Fruit fly (Drosophila melanogaster) whole organism, wandering third instar larva: ENCODE results near the gene M6.
A peak's percentile ranks its signal among the peaks of the same experiment; 100 is the strongest.

Source experiments
- Dfd ChIP-seq: fragments of >200 bp; optimal IDR thresholded peaks from 2 replicates; lab custom pipeline; 2017; ENCODE audit warnings: missing biosample characterization, missing genetic modification characterization
- N ChIP-seq: fragments of >200 bp; optimal IDR thresholded peaks from 2 replicates; lab custom pipeline; 2018; ENCODE audit warnings: missing biosample characterization, missing external identifiers, missing genetic modification characterization
- brk ChIP-seq: fragments of 200-800 bp; sonication (Bioruptor generic); optimal IDR thresholded peaks from 2 replicates; lab custom pipeline; 2016; ENCODE audit warnings: missing biosample characterization, mild to moderate bottlenecking, missing genetic modification characterization
- fru ChIP-seq: fragments of 200-800 bp; sonication (Bioruptor generic); optimal IDR thresholded peaks from 3 replicates; lab custom pipeline; 2016; ENCODE audit warnings: missing biosample characterization, mild to moderate bottlenecking, missing genetic modification characterization
- rgr ChIP-seq: fragments of 200-800 bp; sonication (Bioruptor generic); optimal IDR thresholded peaks from 3 replicates; lab custom pipeline; 2016; ENCODE audit warnings: missing biosample characterization, mild to moderate bottlenecking, missing genetic modification characterization
- sv ChIP-seq: fragments of 200-800 bp; sonication (Bioruptor generic); optimal IDR thresholded peaks from 3 replicates; lab custom pipeline; 2016; ENCODE audit warnings: missing biosample characterization, missing genetic modification characterization
- tai ChIP-seq: sonication (Bioruptor generic); optimal IDR thresholded peaks from 2 replicates; lab custom pipeline; 2016; ENCODE audit warnings: missing biosample characterization, missing genetic modification characterization

DNA sequence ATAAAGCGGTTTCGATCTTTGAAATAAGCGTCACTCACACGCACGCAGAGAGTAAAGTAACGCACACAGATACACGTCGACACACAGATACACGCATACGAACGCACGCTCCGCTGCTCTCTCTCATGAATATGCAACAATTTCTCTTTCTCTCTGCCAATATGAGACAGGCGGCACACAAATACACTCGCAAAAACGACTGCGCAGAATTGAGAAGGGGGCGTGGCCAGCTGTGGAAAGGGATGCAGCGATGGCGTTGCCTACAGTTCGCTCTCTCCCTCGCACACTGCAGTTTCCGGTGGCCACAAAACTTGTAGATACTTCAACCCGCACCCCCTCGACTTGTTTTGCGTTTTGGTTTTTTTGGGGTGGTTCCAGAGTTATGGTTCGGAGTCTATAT lies 28.0 kb upstream of the M6 start:
- no peak for TF ChIP-seq tai (GFP tag; lab: Kevin White, UChicago)
- TF ChIP-seq Dfd (GFP tag; lab: Kevin White, UChicago), result no peak
- TF ChIP-seq brk (GFP tag; lab: Kevin White, UChicago), result no peak
- TF ChIP-seq fru (GFP tag; lab: Kevin White, UChicago), result peak; percentile 48
- peak; percentile 73 for TF ChIP-seq N (GFP tag; lab: Kevin White, UChicago)
- no peak for TF ChIP-seq sv
- peak; percentile 71 for TF ChIP-seq rgr (GFP tag; lab: Kevin White, UChicago)
